Worm (Caenorhabditis elegans) whole organism, young adult: ENCODE results near the gene F14H12.17.

Experiments
- B0336.3 ChIP-seq: fragments of 200-800 bp; sonication (Bioruptor generic); IDR thresholded peaks from 2 replicates; pipeline ENCODE4 v1.3.6; 2022; ENCODE audit warnings: missing genetic modification characterization, missing compliant biosample characterization
- D2030.7 ChIP-seq: fragments of 200-800 bp; sonication (Bioruptor generic); IDR thresholded peaks from 2 replicates; pipeline ENCODE4 v1.3.6; 2022; ENCODE audit warnings: missing genetic modification reagents, missing genetic modification characterization, missing compliant biosample characterization
- F57C9.4 ChIP-seq: sonication (generic microtip); optimal IDR thresholded peaks from 2 replicates; lab custom pipeline; 2017; ENCODE audit warnings: mild to moderate bottlenecking, missing genetic modification characterization, missing compliant biosample characterization
- Y53F4B.3 ChIP-seq: fragments of 200-800 bp; sonication (Bioruptor generic); IDR thresholded peaks from 2 replicates; pipeline ENCODE4 v1.3.6; 2022; ENCODE audit warnings: missing genetic modification reagents, missing genetic modification characterization, missing compliant biosample characterization
- Y56A3A.18 ChIP-seq: fragments of 200-800 bp; sonication (Bioruptor generic); IDR thresholded peaks from 2 replicates; pipeline ENCODE4 v1.3.6; 2022; ENCODE audit warnings: missing genetic modification reagents, missing genetic modification characterization, missing compliant biosample characterization
- Y67H2A.10 ChIP-seq: fragments of 200-800 bp; sonication (Bioruptor generic); conservative IDR thresholded peaks from 2 replicates; pipeline ENCODE4 v1.3.6; 2022; ENCODE audit warnings: missing genetic modification reagents, missing genetic modification characterization, missing compliant biosample characterization
- Y79H2A.3 ChIP-seq: fragments of 200-800 bp; sonication (Bioruptor generic); conservative IDR thresholded peaks from 2 replicates; pipeline ENCODE4 v1.3.6; 2022; ENCODE audit warnings: missing genetic modification reagents, missing genetic modification characterization, missing compliant biosample characterization
- Y95B8A.8 ChIP-seq: fragments of 200-800 bp; sonication (Bioruptor generic); IDR thresholded peaks from 2 replicates; pipeline ENCODE4 v1.3.6; 2022; ENCODE audit warnings: missing genetic modification reagents, missing genetic modification characterization, missing compliant biosample characterization
- ZK185.1 ChIP-seq: sonication (generic microtip); optimal IDR thresholded peaks from 2 replicates; lab custom pipeline; 2016; ENCODE audit warnings: mild to moderate bottlenecking, missing genetic modification characterization, missing compliant biosample characterization; ENCODE audit not compliant: poor library complexity, severe bottlenecking
- akir-1 ChIP-seq: fragments of 200-800 bp; sonication (Bioruptor generic); optimal IDR thresholded peaks from 2 replicates; lab custom pipeline; 2018; ENCODE audit warnings: mild to moderate bottlenecking, missing genetic modification characterization, moderate library complexity, missing compliant biosample characterization
- athp-1 ChIP-seq: sonication (generic microtip); optimal IDR thresholded peaks from 2 replicates; lab custom pipeline; 2017; ENCODE audit warnings: mild to moderate bottlenecking, missing genetic modification characterization, missing compliant biosample characterization
- bed-1 ChIP-seq: fragments of 200-800 bp; sonication (Bioruptor generic); IDR thresholded peaks from 2 replicates; pipeline ENCODE4 v1.3.6; 2022; ENCODE audit warnings: missing genetic modification reagents, missing genetic modification characterization, missing compliant biosample characterization
- ccch-3 ChIP-seq: fragments of 200-800 bp; sonication (Bioruptor generic); optimal IDR thresholded peaks from 2 replicates; lab custom pipeline; 2018; ENCODE audit warnings: mild to moderate bottlenecking, missing genetic modification characterization, missing compliant biosample characterization
- cebp-2 ChIP-seq: fragments of 200-800 bp; sonication (Bioruptor generic); IDR thresholded peaks from 2 replicates; pipeline ENCODE4 v1.3.6; 2022; ENCODE audit warnings: missing genetic modification characterization, missing compliant biosample characterization
- ceh-100 ChIP-seq: fragments of 200-800 bp; sonication (Bioruptor generic); IDR thresholded peaks from 2 replicates; pipeline ENCODE4 v1.3.6; 2022; ENCODE audit warnings: missing genetic modification reagents, missing genetic modification characterization, missing compliant biosample characterization
- ceh-40 ChIP-seq: fragments of 200-800 bp; sonication (Bioruptor generic); IDR thresholded peaks from 2 replicates; pipeline ENCODE4 v1.3.6; 2022; ENCODE audit warnings: missing genetic modification characterization, missing compliant biosample characterization
- ceh-58 ChIP-seq: fragments of 200-800 bp; sonication (Bioruptor generic); IDR thresholded peaks from 2 replicates; pipeline ENCODE4 v1.3.6; 2022; ENCODE audit warnings: missing genetic modification characterization, missing compliant biosample characterization
- ceh-79 ChIP-seq: sonication (generic microtip); optimal IDR thresholded peaks from 2 replicates; lab custom pipeline; 2017; ENCODE audit warnings: mild to moderate bottlenecking, missing genetic modification characterization, missing compliant biosample characterization
- dpff-1 ChIP-seq: sonication (generic microtip); optimal IDR thresholded peaks from 2 replicates; lab custom pipeline; 2017; ENCODE audit warnings: mild to moderate bottlenecking, missing genetic modification characterization, missing compliant biosample characterization
- efl-1 ChIP-seq: fragments of 150-350 bp; optimal IDR thresholded peaks from 2 replicates; lab custom pipeline; 2014; ENCODE audit warnings: missing biosample characterization, missing genetic modification reagents, missing genetic modification characterization
- ekl-4 ChIP-seq: fragments of 200-800 bp; sonication (Bioruptor generic); IDR thresholded peaks from 2 replicates; pipeline ENCODE4 v1.3.6; 2022; ENCODE audit warnings: missing genetic modification reagents, missing genetic modification characterization, missing compliant biosample characterization
- ets-4 ChIP-seq: fragments of 200-800 bp; sonication (Bioruptor generic); optimal IDR thresholded peaks from 2 replicates; lab custom pipeline; 2018; ENCODE audit warnings: mild to moderate bottlenecking, missing genetic modification characterization, missing compliant biosample characterization
- fkh-3 ChIP-seq: sonication (generic microtip); optimal IDR thresholded peaks from 2 replicates; lab custom pipeline; 2016; ENCODE audit warnings: mild to moderate bottlenecking, missing genetic modification characterization, missing compliant biosample characterization
- hlh-12 ChIP-seq: sonication (generic microtip); optimal IDR thresholded peaks from 2 replicates; lab custom pipeline; 2016; ENCODE audit warnings: missing genetic modification characterization, missing compliant biosample characterization
- hrde-1 ChIP-seq: sonication (generic microtip); optimal IDR thresholded peaks from 2 replicates; lab custom pipeline; 2016; ENCODE audit warnings: missing genetic modification characterization, mild to moderate bottlenecking, missing compliant biosample characterization, moderate library complexity, missing genotype, missing genetic modification reagents, borderline replicate concordance
- hsf-1 ChIP-seq: fragments of 200-800 bp; sonication (Bioruptor generic); IDR thresholded peaks from 2 replicates; pipeline ENCODE4 v1.3.6; 2022; ENCODE audit warnings: missing genetic modification reagents, missing genetic modification characterization, missing compliant biosample characterization
- lag-1 ChIP-seq: fragments of 200-800 bp; sonication (Bioruptor generic); IDR thresholded peaks from 2 replicates; pipeline ENCODE4 v1.3.6; 2022; ENCODE audit warnings: missing genetic modification reagents, missing genetic modification characterization, missing compliant biosample characterization
- let-607 ChIP-seq, 2 experiments: fragments of 200-800 bp in 1 of 2; sonication (Bioruptor generic) in 1 of 2; sonication (generic microtip) in 1 of 2; optimal IDR thresholded peaks; 2 replicates each; lab custom pipeline; 2016 to 2018; ENCODE audit warnings: mild to moderate bottlenecking in 2 of 2, missing compliant biosample characterization in 2 of 2, missing genetic modification characterization in 2 of 2, moderate library complexity in 2 of 2, missing genotype in 1 of 2
- lin-26 ChIP-seq: fragments of 200-800 bp; sonication (Bioruptor generic); IDR thresholded peaks from 2 replicates; pipeline ENCODE4 v1.3.6; 2022; ENCODE audit warnings: missing genetic modification reagents, missing genetic modification characterization, missing compliant biosample characterization
- lin-35 ChIP-seq, 3 experiments: fragments of 150-350 bp in 2 of 3; sonication (generic microtip) in 1 of 3; optimal IDR thresholded peaks; 2 replicates each; lab custom pipeline; 2014 to 2018; ENCODE audit warnings: missing biosample characterization in 3 of 3, missing genetic modification characterization in 3 of 3, missing genetic modification reagents in 3 of 3
- lsl-1 ChIP-seq: fragments of 200-800 bp; sonication (Bioruptor generic); optimal IDR thresholded peaks from 2 replicates; lab custom pipeline; 2018; ENCODE audit warnings: mild to moderate bottlenecking, missing genetic modification characterization, moderate library complexity, missing compliant biosample characterization
- madf-10 ChIP-seq: sonication (generic microtip); optimal IDR thresholded peaks from 2 replicates; lab custom pipeline; 2016; ENCODE audit warnings: mild to moderate bottlenecking, missing genetic modification characterization, missing compliant biosample characterization
- madf-6 ChIP-seq: fragments of 200-800 bp; sonication (Bioruptor generic); IDR thresholded peaks from 2 replicates; pipeline ENCODE4 v1.3.6; 2022; ENCODE audit warnings: missing genetic modification reagents, missing genetic modification characterization, missing compliant biosample characterization
- nfyb-1 ChIP-seq: fragments of 200-800 bp; sonication (Bioruptor generic); IDR thresholded peaks from 2 replicates; pipeline ENCODE4 v1.3.6; 2022; ENCODE audit warnings: missing genetic modification reagents, missing genetic modification characterization, missing compliant biosample characterization
- nhr-120 ChIP-seq: fragments of 200-800 bp; sonication (Bioruptor generic); IDR thresholded peaks from 2 replicates; pipeline ENCODE4 v1.3.6; 2022; ENCODE audit warnings: missing genetic modification characterization, missing compliant biosample characterization
- nhr-27 ChIP-seq: fragments of 200-800 bp; sonication (Bioruptor generic); optimal IDR thresholded peaks from 2 replicates; lab custom pipeline; 2018; ENCODE audit warnings: mild to moderate bottlenecking, missing genetic modification characterization, moderate library complexity, missing compliant biosample characterization
- nhr-90 ChIP-seq: sonication (generic microtip); optimal IDR thresholded peaks from 2 replicates; lab custom pipeline; 2016; ENCODE audit warnings: missing genotype, mild to moderate bottlenecking, missing genetic modification characterization, missing compliant biosample characterization
- sea-2 ChIP-seq: fragments of 200-800 bp; sonication (Bioruptor generic); IDR thresholded peaks from 2 replicates; pipeline ENCODE4 v1.3.6; 2022; ENCODE audit warnings: missing genetic modification characterization, missing compliant biosample characterization
- snpc-1.3 ChIP-seq: sonication (generic microtip); optimal IDR thresholded peaks from 2 replicates; lab custom pipeline; 2017; ENCODE audit warnings: missing genetic modification characterization, mild to moderate bottlenecking, missing compliant biosample characterization, antibody characterized with exemption, moderate library complexity, missing genotype, missing genetic modification reagents; ENCODE audit not compliant: insufficient read depth
- snpc-3.4 ChIP-seq: sonication (generic microtip); optimal IDR thresholded peaks from 2 replicates; lab custom pipeline; 2017; ENCODE audit warnings: missing genetic modification characterization, mild to moderate bottlenecking, missing compliant biosample characterization, antibody characterized with exemption, moderate library complexity, missing genotype, missing genetic modification reagents
- sptf-2 ChIP-seq: fragments of 200-800 bp; sonication (Bioruptor generic); optimal IDR thresholded peaks from 2 replicates; lab custom pipeline; 2018; ENCODE audit warnings: mild to moderate bottlenecking, missing genetic modification characterization, missing compliant biosample characterization
- unc-62 ChIP-seq: fragments of 150-350 bp; optimal IDR thresholded peaks from 2 replicates; lab custom pipeline; 2014; ENCODE audit warnings: missing biosample characterization, missing genetic modification reagents, missing genetic modification characterization
- xnd-1 ChIP-seq: sonication (generic microtip); optimal IDR thresholded peaks from 2 replicates; lab custom pipeline; 2016; ENCODE audit warnings: missing genotype, missing genetic modification reagents, missing genetic modification characterization, missing compliant biosample characterization
- ztf-25 ChIP-seq: fragments of 200-800 bp; sonication (Bioruptor generic); IDR thresholded peaks from 2 replicates; pipeline ENCODE4 v1.3.6; 2022; ENCODE audit warnings: missing genetic modification reagents, missing genetic modification characterization, missing compliant biosample characterization
- ztf-26 ChIP-seq: sonication (generic microtip); optimal IDR thresholded peaks from 2 replicates; lab custom pipeline; 2017; ENCODE audit warnings: missing genetic modification characterization, missing compliant biosample characterization
- ztf-28 ChIP-seq: fragments of 200-800 bp; sonication (Bioruptor generic); IDR thresholded peaks from 2 replicates; pipeline ENCODE4 v1.3.6; 2022; ENCODE audit warnings: missing genetic modification reagents, missing genetic modification characterization, missing compliant biosample characterization
- ztf-3 ChIP-seq: fragments of 200-800 bp; sonication (Bioruptor generic); optimal IDR thresholded peaks from 2 replicates; lab custom pipeline; 2018; ENCODE audit warnings: mild to moderate bottlenecking, missing genetic modification characterization, missing compliant biosample characterization

Gene F14H12.17

DNA sequence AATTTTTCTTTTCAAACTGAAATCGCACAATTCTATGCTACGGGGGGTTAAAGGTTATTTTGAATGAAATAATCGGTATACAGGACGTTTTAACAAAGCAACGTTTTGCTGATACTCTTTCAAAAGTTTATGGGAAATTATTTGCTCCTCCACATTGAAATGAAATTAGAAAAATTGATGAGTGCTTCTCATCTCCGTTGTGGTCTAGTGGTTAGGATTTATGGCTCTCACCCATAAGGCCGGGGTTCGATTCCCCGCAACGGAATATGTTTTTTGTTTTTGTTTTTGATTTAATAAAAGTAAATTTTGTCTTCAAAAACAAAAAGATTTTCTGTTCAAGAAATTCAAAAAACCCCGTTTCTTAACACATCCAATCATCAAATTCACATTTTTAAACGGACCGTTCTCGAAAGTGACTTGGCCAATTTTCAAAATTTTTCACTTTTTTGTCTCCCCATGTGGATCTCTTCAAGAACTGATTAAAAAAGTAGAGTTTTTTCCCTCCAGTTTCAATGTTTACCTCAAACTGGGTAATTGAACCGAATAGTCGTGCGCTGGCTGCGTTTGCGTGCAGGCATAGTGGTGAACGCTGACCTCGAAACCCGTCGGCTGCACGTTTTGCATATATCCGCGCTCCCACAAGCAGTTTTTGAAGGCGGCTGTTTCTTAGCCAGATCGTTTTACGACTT, 46.6 kb upstream of the F14H12.17 start (continued):
- peak; percentile 16 for TF ChIP-seq madf-10
- no peak for TF ChIP-seq bed-1 (GFP tag; lab: Robert Waterston, UW)
- no peak for TF ChIP-seq ceh-58
- no peak for TF ChIP-seq unc-62
- TF ChIP-seq F57C9.4 (tag; lab: Kevin White, UChicago), result no peak
- no peak for TF ChIP-seq ekl-4 (GFP tag; lab: Robert Waterston, UW)
- peak; percentile 82 for TF ChIP-seq lin-26 (GFP tag; lab: Robert Waterston, UW)
- TF ChIP-seq Y53F4B.3 (GFP tag; lab: Robert Waterston, UW), result no peak
- no peak for TF ChIP-seq hsf-1 (GFP tag; lab: Robert Waterston, UW)
- TF ChIP-seq madf-6 (GFP tag; lab: Robert Waterston, UW), result no peak
- TF ChIP-seq Y95B8A.8 (GFP tag; lab: Robert Waterston, UW), result no peak
- no peak for TF ChIP-seq fkh-3 (tag; lab: Kevin White, UChicago)
- no peak for TF ChIP-seq lsl-1 (GFP tag; lab: Kevin White, UChicago)
- TF ChIP-seq ztf-3 (GFP tag; lab: Kevin White, UChicago), result no peak
- no peak for TF ChIP-seq ztf-25
- TF ChIP-seq Y56A3A.18 (GFP tag; lab: Robert Waterston, UW), result 0 out of 2 replicates have a peak, but pooled peaks have one; percentile 63
- no peak for TF ChIP-seq ccch-3 (GFP tag; lab: Kevin White, UChicago)
- no peak for TF ChIP-seq lag-1 (GFP tag; lab: Robert Waterston, UW)
- TF ChIP-seq B0336.3 (GFP tag; lab: Robert Waterston, UW), result no peak
- no peak for TF ChIP-seq ceh-100
- TF ChIP-seq hrde-1 (tag; lab: Kevin White, UChicago), result no peak
- 0 out of 2 replicates have a peak, but pooled peaks have one; percentile 42 for TF ChIP-seq nhr-120
- TF ChIP-seq efl-1 (GFP tag; lab: Kevin White, UChicago), result no peak
- no peak for TF ChIP-seq ets-4
- TF ChIP-seq nhr-90 (tag; lab: Kevin White, UChicago), result no peak
- no peak for TF ChIP-seq ztf-26 (tag; lab: Kevin White, UChicago)
- TF ChIP-seq hlh-12 (tag; lab: Kevin White, UChicago), result no peak
- TF ChIP-seq ZK185.1, result no peak
- no peak for TF ChIP-seq dpff-1 (tag; lab: Kevin White, UChicago)
- no peak for TF ChIP-seq ceh-79 (tag; lab: Kevin White, UChicago)
- TF ChIP-seq xnd-1 (tag; lab: Kevin White, UChicago), result no peak
- TF ChIP-seq lin-35 (GFP tag; optimal IDR thresholded peaks at IDR 0.05; lab: Kevin White, UChicago), result no peak
- TF ChIP-seq cebp-2 (GFP tag; lab: Robert Waterston, UW), result no peak
- TF ChIP-seq akir-1 (GFP tag; lab: Kevin White, UChicago), result no peak
- TF ChIP-seq Y67H2A.10, result no peak
- no peak for TF ChIP-seq nfyb-1 (GFP tag; lab: Robert Waterston, UW)
- no peak for TF ChIP-seq let-607 (tag; optimal IDR thresholded peaks at IDR 0.05; lab: Kevin White, UChicago)
- TF ChIP-seq sptf-2, result no peak
- TF ChIP-seq snpc-3.4 (tag; lab: Kevin White, UChicago), result no peak
- TF ChIP-seq ceh-40 (GFP tag; lab: Robert Waterston, UW), result no peak
- no peak for TF ChIP-seq nhr-27 (tag; lab: Kevin White, UChicago)
- TF ChIP-seq Y79H2A.3 (GFP tag; lab: Robert Waterston, UW), result no peak
- peak; percentile 23 for TF ChIP-seq snpc-1.3 (tag; lab: Kevin White, UChicago)
- no peak for TF ChIP-seq athp-1
- peak; percentile 45; the same call in 1 of the 2 replicates for TF ChIP-seq D2030.7 (GFP tag; lab: Robert Waterston, UW)
- no peak for TF ChIP-seq sea-2
- TF ChIP-seq ztf-28, result no peak
- TF ChIP-seq, all 124 proteins: peak for 15
